Fruit fly (Drosophila melanogaster) whole organism, embryonic: ENCODE data around the gene Gnmt.

Experiments
- ATbp ChIP-seq: fragments of 200-800 bp; sonication (Bioruptor generic); optimal IDR thresholded peaks from 2 replicates; lab custom pipeline; 2017; ENCODE audit warnings: missing biosample characterization, mild to moderate bottlenecking, missing genetic modification characterization, missing genetic modification reagents
- CG11398 ChIP-seq: fragments of 200-800 bp; sonication (Bioruptor generic); optimal IDR thresholded peaks from 2 replicates; lab custom pipeline; 2016; ENCODE audit warnings: missing biosample characterization, missing genetic modification characterization
- CG12236 ChIP-seq: fragments of 200-800 bp; sonication (Bioruptor generic); optimal IDR thresholded peaks from 2 replicates; lab custom pipeline; 2016; ENCODE audit warnings: missing biosample characterization, missing genetic modification characterization
- CG14710 ChIP-seq: fragments of 200-800 bp; sonication (Bioruptor generic); optimal IDR thresholded peaks from 3 replicates; lab custom pipeline; 2019; ENCODE audit warnings: missing biosample characterization, mild to moderate bottlenecking, missing genetic modification characterization, moderate library complexity
- CG15601 ChIP-seq: fragments of 200-800 bp; sonication (Bioruptor generic); optimal IDR thresholded peaks from 3 replicates; lab custom pipeline; 2019; ENCODE audit warnings: missing biosample characterization, mild to moderate bottlenecking, missing genetic modification characterization, moderate library complexity
- CG16863 ChIP-seq: fragments of 200-800 bp; sonication (Bioruptor generic); optimal IDR thresholded peaks from 3 replicates; lab custom pipeline; 2016; ENCODE audit warnings: missing biosample characterization, missing genetic modification characterization
- CG17359 ChIP-seq: fragments of 200-800 bp; sonication (Bioruptor generic); optimal IDR thresholded peaks from 3 replicates; lab custom pipeline; 2018; ENCODE audit warnings: missing biosample characterization, mild to moderate bottlenecking, missing genetic modification characterization, moderate library complexity
- CG17568 ChIP-seq: fragments of 200-800 bp; sonication (Bioruptor generic); optimal IDR thresholded peaks from 2 replicates; lab custom pipeline; 2018; ENCODE audit warnings: missing biosample characterization, mild to moderate bottlenecking, missing genetic modification characterization, moderate library complexity
- CG2129 ChIP-seq: fragments of 200-800 bp; sonication (Bioruptor generic); IDR thresholded peaks from 2 replicates; pipeline ENCODE4 v1.3.6; 2022; ENCODE audit warnings: missing biosample characterization, missing genetic modification characterization; ENCODE audit not compliant: partially characterized antibody
- CG2875 ChIP-seq: fragments of 200-800 bp; sonication (Bioruptor generic); optimal IDR thresholded peaks from 2 replicates; lab custom pipeline; 2017; ENCODE audit warnings: missing biosample characterization, mild to moderate bottlenecking, missing genetic modification characterization, missing genetic modification reagents
- CG31388 ChIP-seq: fragments of 200-800 bp; sonication (Bioruptor generic); optimal IDR thresholded peaks from 2 replicates; lab custom pipeline; 2016; ENCODE audit warnings: missing biosample characterization, missing genetic modification characterization
- CG34224 ChIP-seq: fragments of 200-800 bp; sonication (Bioruptor generic); IDR thresholded peaks from 3 replicates; pipeline ENCODE4 v1.3.6; 2022; ENCODE audit warnings: missing biosample characterization, missing genetic modification characterization; ENCODE audit not compliant: partially characterized antibody
- CG34376 ChIP-seq: fragments of 200-800 bp; sonication (Bioruptor generic); optimal IDR thresholded peaks from 2 replicates; lab custom pipeline; 2018; ENCODE audit warnings: missing biosample characterization, mild to moderate bottlenecking, missing genetic modification characterization
- CG5180 ChIP-seq: fragments of 200-800 bp; sonication (Bioruptor generic); optimal IDR thresholded peaks from 3 replicates; lab custom pipeline; 2017; ENCODE audit warnings: missing biosample characterization, missing genetic modification characterization, mild to moderate bottlenecking, moderate library complexity, missing genetic modification reagents
- CG6765 ChIP-seq: fragments of 200-800 bp; sonication (Bioruptor generic); optimal IDR thresholded peaks from 3 replicates; lab custom pipeline; 2017; ENCODE audit warnings: missing biosample characterization, mild to moderate bottlenecking, missing genetic modification characterization
- CG7786 ChIP-seq: fragments of 200-800 bp; sonication (Bioruptor generic); optimal IDR thresholded peaks from 2 replicates; lab custom pipeline; 2016; ENCODE audit warnings: missing biosample characterization, missing genetic modification characterization
- CG7963 ChIP-seq: fragments of 200-800 bp; sonication (Bioruptor generic); IDR thresholded peaks from 3 replicates; pipeline ENCODE4 v1.3.6; 2022; ENCODE audit warnings: missing biosample characterization, missing genetic modification characterization; ENCODE audit not compliant: partially characterized antibody
- CG7987 ChIP-seq: fragments of 200-800 bp; sonication (Bioruptor generic); optimal IDR thresholded peaks from 2 replicates; lab custom pipeline; 2018; ENCODE audit warnings: missing biosample characterization, mild to moderate bottlenecking, missing genetic modification characterization, moderate library complexity
- Chrac-16 ChIP-seq: fragments of 200-800 bp; sonication (Bioruptor generic); optimal IDR thresholded peaks from 3 replicates; lab custom pipeline; 2016; ENCODE audit warnings: missing biosample characterization, missing genetic modification characterization
- Elba2 ChIP-seq: fragments of 200-800 bp; sonication (Bioruptor generic); optimal IDR thresholded peaks from 3 replicates; lab custom pipeline; 2016; ENCODE audit warnings: missing biosample characterization, missing genetic modification characterization
- Ets97D ChIP-seq: fragments of 200-800 bp; sonication (Bioruptor generic); optimal IDR thresholded peaks from 3 replicates; lab custom pipeline; 2016; ENCODE audit warnings: missing biosample characterization, missing genetic modification characterization
- Fer2 ChIP-seq: fragments of 200-800 bp; sonication (Bioruptor generic); optimal IDR thresholded peaks from 2 replicates; lab custom pipeline; 2018; ENCODE audit warnings: missing biosample characterization, mild to moderate bottlenecking, missing genetic modification characterization, moderate library complexity
- HHEX ChIP-seq: fragments of 200-800 bp; sonication (Bioruptor generic); optimal IDR thresholded peaks from 3 replicates; lab custom pipeline; 2017; ENCODE audit warnings: missing biosample characterization, mild to moderate bottlenecking, missing genetic modification characterization, missing genetic modification reagents
- Nf-YA ChIP-seq: fragments of 200-800 bp; sonication (Bioruptor generic); IDR thresholded peaks from 2 replicates; pipeline ENCODE4 v1.3.6; 2022; ENCODE audit warnings: missing biosample characterization, missing genetic modification characterization
- ara ChIP-seq: fragments of 200-800 bp; sonication (Bioruptor generic); IDR thresholded peaks from 2 replicates; pipeline ENCODE4 v1.3.6; 2022; ENCODE audit warnings: missing biosample characterization, missing genetic modification characterization
- bsh ChIP-seq, 2 experiments: fragments of 200-800 bp; sonication (Bioruptor generic); optimal IDR thresholded peaks; 2 replicates each; lab custom pipeline; 2017 to 2018; ENCODE audit warnings: mild to moderate bottlenecking in 2 of 2, missing biosample characterization in 2 of 2, missing genetic modification characterization in 2 of 2, moderate library complexity in 1 of 2
- btn ChIP-seq: fragments of 200-800 bp; sonication (Bioruptor generic); optimal IDR thresholded peaks from 2 replicates; lab custom pipeline; 2016; ENCODE audit warnings: missing biosample characterization, missing genetic modification characterization
- ci ChIP-seq: fragments of 200-800 bp; sonication (Bioruptor generic); IDR thresholded peaks from 3 replicates; pipeline ENCODE4 v1.3.6; 2022; ENCODE audit warnings: missing biosample characterization, missing genetic modification characterization
- cwo ChIP-seq: fragments of 200-800 bp; sonication (Bioruptor generic); optimal IDR thresholded peaks from 3 replicates; lab custom pipeline; 2017; ENCODE audit warnings: missing biosample characterization, missing genetic modification characterization, mild to moderate bottlenecking, moderate library complexity, missing genetic modification reagents
- eyg ChIP-seq: fragments of 200-800 bp; sonication (Bioruptor generic); optimal IDR thresholded peaks from 3 replicates; lab custom pipeline; 2016; ENCODE audit warnings: missing biosample characterization, missing genetic modification characterization
- kni ChIP-seq: fragments of 200-800 bp; sonication (Bioruptor generic); optimal IDR thresholded peaks from 3 replicates; lab custom pipeline; 2017; ENCODE audit warnings: mild to moderate bottlenecking, missing biosample characterization, missing genetic modification reagents, missing genetic modification characterization
- lola ChIP-seq, 3 experiments: fragments of >200 bp in 2 of 3; fragments of 200-800 bp in 1 of 3; sonication (Bioruptor generic) in 1 of 3; optimal IDR thresholded peaks; 2 replicates each; lab custom pipeline; 2017 to 2019; ENCODE audit warnings: missing biosample characterization in 3 of 3, missing genetic modification characterization in 3 of 3, mild to moderate bottlenecking in 1 of 3, moderate library complexity in 1 of 3
- nerfin-1 ChIP-seq: fragments of 200-800 bp; sonication (Bioruptor generic); optimal IDR thresholded peaks from 3 replicates; lab custom pipeline; 2019; ENCODE audit warnings: missing biosample characterization, mild to moderate bottlenecking, missing genetic modification characterization, moderate library complexity
- oc ChIP-seq: fragments of 200-800 bp; sonication (Bioruptor generic); optimal IDR thresholded peaks from 2 replicates; lab custom pipeline; 2018; ENCODE audit warnings: missing biosample characterization, mild to moderate bottlenecking, missing genetic modification characterization, moderate library complexity
- pfk ChIP-seq: fragments of 200-800 bp; sonication (Bioruptor generic); optimal IDR thresholded peaks from 2 replicates; lab custom pipeline; 2018; ENCODE audit warnings: missing biosample characterization, mild to moderate bottlenecking, missing genetic modification characterization, moderate library complexity
- sens ChIP-seq: fragments of 200-800 bp; sonication (Bioruptor generic); peaks from one replicate; lab custom pipeline; 2016; ENCODE audit warnings: missing biosample characterization, missing genetic modification characterization
- stwl ChIP-seq: fragments of 200-800 bp; sonication (Bioruptor generic); optimal IDR thresholded peaks from 3 replicates; lab custom pipeline; 2018; ENCODE audit warnings: missing biosample characterization, mild to moderate bottlenecking, missing genetic modification characterization, moderate library complexity
- trh ChIP-seq: fragments of 200-800 bp; sonication (Bioruptor generic); optimal IDR thresholded peaks from 2 replicates; lab custom pipeline; 2016; ENCODE audit warnings: missing biosample characterization, missing genetic modification characterization
- vvl ChIP-seq: fragments of 200-800 bp; sonication (Bioruptor generic); IDR thresholded peaks from 2 replicates; pipeline ENCODE4 v1.3.6; 2022; ENCODE audit warnings: missing biosample characterization, missing genetic modification characterization

The Gnmt gene

DNA sequence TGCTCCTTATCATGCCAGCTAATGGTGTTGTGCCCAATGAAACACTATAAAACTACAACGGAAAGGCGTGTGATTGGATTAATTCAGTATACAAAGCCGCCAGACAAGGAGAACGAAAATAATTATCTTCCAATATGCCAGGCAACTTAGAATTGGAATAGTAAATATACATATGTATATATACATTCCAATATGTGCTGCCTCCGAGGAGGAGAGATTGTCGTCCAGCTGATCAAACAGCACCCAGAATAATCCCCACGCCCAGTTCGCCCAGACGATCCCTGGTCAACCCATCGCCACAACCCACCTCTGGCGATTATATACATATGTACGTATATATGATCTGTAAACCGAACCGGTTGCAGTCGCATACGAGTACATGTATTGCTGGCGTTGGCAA, 26.8 kb downstream of the Gnmt start (continued):
- TF ChIP-seq bsh (GFP tag; optimal IDR thresholded peaks at IDR 0.05; lab: Kevin White, UChicago) (peak in 1 of 2 experiments; percentile 44), CG2129 (GFP tag; lab: Robert Waterston, UW) (no peak), btn (GFP tag; lab: Kevin White, UChicago) (no peak), oc (tag; lab: Kevin White, UChicago) (peak; percentile 53), nerfin-1 (tag; lab: Kevin White, UChicago) (peak; percentile 36), CG15601 (peak; percentile 27), CG7963 (GFP tag; lab: Robert Waterston, UW) (no peak), CG7786 (GFP tag; lab: Kevin White, UChicago) (no peak), HHEX (GFP tag; lab: Kevin White, UChicago) (peak; percentile 35), CG6765 (no peak), CG7987 (GFP tag; lab: Kevin White, UChicago) (peak; percentile 9), pfk (GFP tag; lab: Kevin White, UChicago) (no peak), ara (GFP tag; lab: Robert Waterston, UW) (0 out of 2 replicates have a peak, but pooled peaks have one; percentile 42), Elba2 (GFP tag; lab: Kevin White, UChicago) (no peak), Ets97D (GFP tag; lab: Kevin White, UChicago) (no peak), CG5180 (GFP tag; lab: Kevin White, UChicago) (peak; percentile 16), vvl (peak; percentile 37; the same call in 1 of the 2 replicates), eyg (no peak), trh (GFP tag; lab: Kevin White, UChicago) (no peak), Nf-YA (GFP tag; lab: Robert Waterston, UW) (no peak), kni (peak; percentile 16), ci (GFP tag; lab: Robert Waterston, UW) (peak; percentile 38; the same call in 1 of the 3 replicates), CG34224 (GFP tag; lab: Robert Waterston, UW) (no peak), CG2875 (GFP tag; lab: Kevin White, UChicago) (peak; percentile 26), CG11398 (GFP tag; lab: Kevin White, UChicago) (no peak), sens (peak; percentile 78), CG31388 (GFP tag; lab: Kevin White, UChicago) (no peak), CG14710 (tag; lab: Kevin White, UChicago) (peak; percentile 8), CG17359 (tag; lab: Kevin White, UChicago) (peak; percentile 35), ATbp (GFP tag; lab: Kevin White, UChicago) (peak; percentile 27), CG17568 (GFP tag; lab: Kevin White, UChicago) (no peak), Chrac-16 (no peak), lola (GFP tag; optimal IDR thresholded peaks at IDR 0.05; lab: Kevin White, UChicago) (peak in 1 of 3 experiments; percentile 17), CG12236 (GFP tag; lab: Kevin White, UChicago) (no peak), Fer2 (tag; lab: Kevin White, UChicago) (no peak), CG16863 (GFP tag; lab: Kevin White, UChicago) (no peak), CG34376 (GFP tag; lab: Kevin White, UChicago) (no peak), cwo (GFP tag; lab: Kevin White, UChicago) (no peak), stwl (tag; lab: Kevin White, UChicago) (no peak)
